Worm (Caenorhabditis elegans): ENCODE measurements around the gene hsp-6.

- TF ChIP-seq aha-1 (tag; optimal IDR thresholded peaks at IDR 0.05) (no peak), snpc-4 (tag; optimal IDR thresholded peaks at IDR 0.05) (no peak), elt-2 (tag; optimal IDR thresholded peaks at IDR 0.05) (no peak), nhr-77 (tag; optimal IDR thresholded peaks at IDR 0.05) (no peak), irx-1 (tag; optimal IDR thresholded peaks at IDR 0.05) (no peak), nhr-11 (tag; optimal IDR thresholded peaks at IDR 0.05) (no peak), dpl-1 (GFP tag; optimal IDR thresholded peaks at IDR 0.05) (no peak), hlh-4 (tag; optimal IDR thresholded peaks at IDR 0.05) (no peak), fkh-8 (tag; optimal IDR thresholded peaks at IDR 0.05) (no peak), pax-3 (tag; optimal IDR thresholded peaks at IDR 0.05) (no peak), nhr-84 (tag; optimal IDR thresholded peaks at IDR 0.05) (no peak), unc-86 (tag; optimal IDR thresholded peaks at IDR 0.05) (no peak)
Measured at ce11 chrV:4775140-4775539, 51.4 kb downstream of the hsp-6 start.

Measured in whole organism, L1 larva.